Fruit fly (Drosophila melanogaster) Kc167 (cell line): ENCODE measurements around the gene CG10466.

Experiments
- Myc ChIP-seq: fragments of >200 bp; optimal IDR thresholded peaks from 2 replicates; lab custom pipeline; 2017; ENCODE audit warnings: missing external identifiers
- insv ChIP-seq: fragments of >200 bp; optimal IDR thresholded peaks from 3 replicates; lab custom pipeline; 2018; ENCODE audit warnings: missing external identifiers
- psq ChIP-seq: fragments of >200 bp; optimal IDR thresholded peaks from 2 replicates; lab custom pipeline; 2017; ENCODE audit warnings: missing external identifiers
- ttk ChIP-seq: sonication (Bioruptor generic); optimal IDR thresholded peaks from 2 replicates; lab custom pipeline; 2017; ENCODE audit warnings: missing external identifiers

- TF ChIP-seq Myc (lab: Kevin White, UChicago) (no peak), ttk (lab: Kevin White, UChicago) (no peak), psq (lab: Kevin White, UChicago) (no peak), insv (lab: Kevin White, UChicago) (no peak)
These were observed 17.7 kb downstream of the CG10466 start for dm6 chr2L:19809515-19810049.
